Fruit fly (Drosophila melanogaster): ENCODE measurements around the gene CG9672.

The CG9672 gene

dm6 chrX:16736180-16736579 is 29.5 kb upstream of the CG9672 start:
- TF ChIP-seq usp (GFP tag; optimal IDR thresholded peaks at IDR 0.05), result no peak
- no peak for TF ChIP-seq CG8478 (optimal IDR thresholded peaks at IDR 0.05)
- no peak for TF ChIP-seq Dll (optimal IDR thresholded peaks at IDR 0.05)
- TF ChIP-seq EcR (GFP tag; optimal IDR thresholded peaks at IDR 0.05), result no peak
- TF ChIP-seq pan (optimal IDR thresholded peaks at IDR 0.05), result no peak
- TF ChIP-seq psq (optimal IDR thresholded peaks at IDR 0.05), result no peak

DNA sequence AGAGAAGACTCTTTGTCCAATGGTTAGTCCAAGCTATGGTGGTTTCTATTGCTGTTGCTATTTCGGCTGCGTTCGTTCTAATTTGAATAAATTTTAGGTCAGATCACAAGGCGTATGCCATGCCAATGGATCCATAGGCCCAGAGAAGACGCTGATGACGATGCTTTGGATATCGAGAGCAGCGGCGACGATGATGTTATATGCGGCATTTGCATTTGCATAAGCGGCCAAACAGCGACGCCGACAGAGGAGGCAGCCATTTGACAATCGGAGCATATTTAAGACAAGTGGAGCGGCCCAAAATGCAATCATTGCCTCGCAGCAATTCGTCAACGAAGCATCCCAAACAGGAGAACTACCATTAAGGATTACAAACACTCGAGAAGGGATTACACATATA is 28.0 kb upstream of the CG9672 start, which contains the start of gene TwdlY:
TwdlY (plus strand) TSS at position 301 of the 400 bp plus-strand sequence.
- TF ChIP-seq EcR (GFP tag; optimal IDR thresholded peaks at IDR 0.05), result no peak
- no peak for TF ChIP-seq CG8478 (optimal IDR thresholded peaks at IDR 0.05)
- no peak for TF ChIP-seq psq (optimal IDR thresholded peaks at IDR 0.05)
- no peak for TF ChIP-seq usp (GFP tag; optimal IDR thresholded peaks at IDR 0.05)
- no peak for TF ChIP-seq Dll (optimal IDR thresholded peaks at IDR 0.05)
- no peak for TF ChIP-seq pan (optimal IDR thresholded peaks at IDR 0.05)

DNA sequence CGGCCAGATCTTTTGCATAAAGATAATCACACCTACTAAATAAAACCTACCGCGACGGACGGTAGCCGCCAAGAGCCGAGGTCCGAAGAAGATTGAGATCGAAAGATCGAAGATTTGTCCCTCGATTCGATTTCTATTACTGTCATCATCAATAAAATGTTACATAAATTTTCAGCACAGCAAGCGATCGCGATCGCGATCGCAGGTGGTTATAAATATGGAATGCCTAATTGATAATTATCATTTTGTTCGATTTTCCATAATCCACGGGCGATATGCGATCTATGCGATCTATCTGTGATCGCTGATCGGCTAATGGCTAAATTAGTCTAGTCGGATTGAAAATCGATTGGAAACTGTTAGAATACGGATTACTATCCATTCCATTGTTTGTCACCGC is 26.6 kb upstream of the CG9672 start:
- no peak for TF ChIP-seq CG8478 (optimal IDR thresholded peaks at IDR 0.05)
- no peak for TF ChIP-seq usp (GFP tag; optimal IDR thresholded peaks at IDR 0.05)
- no peak for TF ChIP-seq Dll (optimal IDR thresholded peaks at IDR 0.05)
- TF ChIP-seq pan (optimal IDR thresholded peaks at IDR 0.05), result no peak
- no peak for TF ChIP-seq EcR (GFP tag; optimal IDR thresholded peaks at IDR 0.05)
- TF ChIP-seq psq (optimal IDR thresholded peaks at IDR 0.05), result no peak

DNA sequence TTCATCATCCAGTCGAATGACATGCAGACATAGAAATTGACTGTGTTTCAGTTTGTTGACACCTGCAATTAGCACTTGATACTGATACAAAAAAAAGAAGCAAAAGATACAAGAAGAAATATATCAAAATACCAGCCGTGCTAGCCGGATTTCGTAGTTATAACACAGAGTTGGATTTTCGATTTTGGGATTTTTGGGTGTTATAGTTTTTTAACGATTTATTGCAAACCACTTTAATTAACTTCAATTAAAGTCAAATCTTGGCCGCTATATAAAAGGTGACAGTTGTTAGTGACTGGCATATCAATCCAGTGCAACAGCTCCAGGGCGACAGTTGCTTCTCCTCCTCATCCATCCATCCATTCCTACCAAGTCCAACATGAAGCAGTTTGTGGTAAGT is 24.1 kb upstream of the CG9672 start, which contains the start of gene TwdlX:
TwdlX (plus strand) TSS at position 301 of the 400 bp plus-strand sequence.
- TF ChIP-seq EcR (GFP tag; optimal IDR thresholded peaks at IDR 0.05), result no peak
- TF ChIP-seq psq (optimal IDR thresholded peaks at IDR 0.05), result no peak
- TF ChIP-seq usp (GFP tag; optimal IDR thresholded peaks at IDR 0.05), result no peak
- no peak for TF ChIP-seq Dll (optimal IDR thresholded peaks at IDR 0.05)
- no peak for TF ChIP-seq CG8478 (optimal IDR thresholded peaks at IDR 0.05)
- TF ChIP-seq pan (optimal IDR thresholded peaks at IDR 0.05), result no peak

DNA sequence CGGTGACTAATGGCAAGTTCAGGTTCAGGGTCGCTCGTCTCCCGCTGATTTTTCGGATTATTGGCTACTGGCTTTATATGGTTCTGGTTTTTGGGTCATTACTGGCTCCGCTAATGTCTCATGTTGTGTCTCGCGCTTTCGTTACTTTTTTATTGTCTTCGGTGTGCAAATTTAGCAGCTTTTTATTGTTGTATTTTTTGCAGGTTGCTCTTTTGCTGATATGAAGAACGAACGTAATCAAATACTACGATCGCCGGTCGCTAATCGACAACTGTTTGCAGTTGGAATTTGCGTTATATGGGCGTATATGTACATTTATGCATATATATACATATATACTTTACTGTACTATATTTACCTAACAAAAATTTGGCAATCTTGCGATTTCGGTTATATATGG is 17.9 kb upstream of the CG9672 start:
- TF ChIP-seq usp (GFP tag; optimal IDR thresholded peaks at IDR 0.05), result no peak
- no peak for TF ChIP-seq Dll (optimal IDR thresholded peaks at IDR 0.05)

DNA sequence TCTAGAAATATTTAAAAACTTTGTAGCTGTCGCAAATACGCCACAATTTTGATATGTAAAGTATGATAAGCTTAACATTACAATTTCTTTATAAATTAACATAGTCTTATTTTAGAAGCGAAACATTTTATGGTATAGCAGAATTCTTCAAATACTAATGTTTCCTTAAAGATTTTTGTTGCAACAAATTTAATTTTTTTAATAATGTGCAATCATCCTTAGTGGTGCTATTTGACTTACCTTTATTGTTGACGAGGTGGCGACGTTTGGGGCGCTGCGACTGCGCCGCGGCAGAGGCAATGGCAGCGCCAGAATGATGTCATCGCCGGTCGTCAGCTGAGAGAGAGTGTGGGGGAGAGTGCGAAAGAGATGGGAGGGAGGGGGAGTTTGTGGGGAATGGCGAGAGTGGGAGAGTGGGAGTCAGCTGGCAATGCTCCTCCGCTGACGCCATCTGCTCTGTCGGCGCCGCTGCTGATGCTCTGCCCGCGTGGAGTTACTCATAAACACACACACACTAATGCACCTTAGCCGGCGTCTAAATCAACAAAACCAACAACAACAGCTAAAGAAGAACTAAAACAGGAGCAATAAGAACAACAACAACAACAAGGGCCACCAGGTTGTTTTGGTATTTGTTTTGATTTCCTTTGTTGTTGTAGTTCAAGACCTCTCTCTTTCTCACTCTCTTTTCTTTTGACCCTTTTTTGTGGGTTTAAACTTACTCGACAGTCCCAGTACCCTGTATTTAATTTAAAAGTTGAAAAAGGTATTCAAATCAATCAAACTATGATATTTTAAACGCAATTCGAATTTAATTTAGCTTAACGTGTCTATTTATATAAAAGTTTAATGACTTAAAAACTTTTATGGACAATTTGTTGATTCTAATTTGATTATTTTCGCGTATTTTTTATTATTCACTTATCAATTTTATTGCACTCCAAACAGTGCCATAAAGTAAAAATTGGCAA is 16.8 kb upstream of the CG9672 start:
- TF ChIP-seq psq (optimal IDR thresholded peaks at IDR 0.05) (no peak), usp (GFP tag; optimal IDR thresholded peaks at IDR 0.05) (no peak), pan (optimal IDR thresholded peaks at IDR 0.05) (peak; percentile 71), EcR (GFP tag; optimal IDR thresholded peaks at IDR 0.05) (no peak), Dll (optimal IDR thresholded peaks at IDR 0.05) (peak; percentile 84), CG8478 (optimal IDR thresholded peaks at IDR 0.05) (no peak)

DNA sequence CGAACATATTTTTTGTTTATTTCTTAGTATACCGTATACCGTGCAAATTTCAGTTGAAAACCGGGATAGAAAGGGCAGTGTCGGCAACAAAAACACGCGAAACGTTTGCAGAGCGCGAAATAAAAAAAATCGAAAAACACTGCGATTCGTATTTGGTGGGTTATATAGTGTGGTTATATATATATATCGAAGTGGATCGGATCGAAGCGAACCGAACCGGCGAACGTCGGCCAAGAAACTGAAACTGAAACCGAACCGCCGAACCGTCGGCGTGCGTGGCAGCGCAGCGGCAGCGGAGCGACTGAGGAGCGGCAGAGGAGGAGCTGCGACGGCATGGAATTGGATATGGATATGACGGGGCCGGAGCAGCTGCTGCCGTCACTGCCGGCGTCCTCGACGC is 14.5 kb upstream of the CG9672 start, which contains the start of the genes CG32572 and CG34325:
CG32572 (plus strand) TSS at position 16 of the 400 bp plus-strand sequence.
CG34325 (minus strand) TSS at position 244 of the 400 bp plus-strand sequence.
- TF ChIP-seq Dll (optimal IDR thresholded peaks at IDR 0.05) (no peak), pan (optimal IDR thresholded peaks at IDR 0.05) (no peak), CG8478 (optimal IDR thresholded peaks at IDR 0.05) (no peak), psq (optimal IDR thresholded peaks at IDR 0.05) (no peak), EcR (GFP tag; optimal IDR thresholded peaks at IDR 0.05) (no peak), usp (GFP tag; optimal IDR thresholded peaks at IDR 0.05) (no peak)

- no peak for TF ChIP-seq Dll (optimal IDR thresholded peaks at IDR 0.05)
- TF ChIP-seq psq (optimal IDR thresholded peaks at IDR 0.05), result no peak
- TF ChIP-seq CG8478 (optimal IDR thresholded peaks at IDR 0.05), result no peak
- TF ChIP-seq usp (GFP tag; optimal IDR thresholded peaks at IDR 0.05), result no peak
- no peak for TF ChIP-seq EcR (GFP tag; optimal IDR thresholded peaks at IDR 0.05)
- no peak for TF ChIP-seq pan (optimal IDR thresholded peaks at IDR 0.05)
These were observed 11.6 kb upstream of the CG9672 start for dm6 chrX:16718169-16718723.

DNA sequence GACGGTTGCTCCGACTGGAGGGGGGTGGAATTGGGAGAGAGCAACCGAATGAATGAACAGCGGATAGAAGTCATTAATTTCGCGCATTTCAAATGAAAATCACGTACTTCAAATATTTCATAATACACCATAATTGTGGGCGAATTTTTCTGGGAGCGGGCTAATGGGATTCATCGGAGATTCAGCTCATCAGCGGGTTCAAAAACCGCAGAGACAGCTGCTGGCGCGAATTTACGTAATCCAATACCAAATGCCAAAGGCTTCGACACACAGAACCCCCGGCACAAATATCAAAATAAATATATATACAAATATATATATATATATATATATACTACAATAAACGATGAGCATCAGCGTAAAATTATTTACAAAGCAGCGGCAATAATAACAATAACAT is 10.0 kb upstream of the CG9672 start:
- no peak for TF ChIP-seq usp (GFP tag; optimal IDR thresholded peaks at IDR 0.05)
- TF ChIP-seq pan (optimal IDR thresholded peaks at IDR 0.05), result no peak
- TF ChIP-seq EcR (GFP tag; optimal IDR thresholded peaks at IDR 0.05), result no peak
- no peak for TF ChIP-seq CG8478 (optimal IDR thresholded peaks at IDR 0.05)
- TF ChIP-seq Dll (optimal IDR thresholded peaks at IDR 0.05), result no peak
- no peak for TF ChIP-seq psq (optimal IDR thresholded peaks at IDR 0.05)

- no peak for TF ChIP-seq psq (optimal IDR thresholded peaks at IDR 0.05)
- no peak for TF ChIP-seq EcR (GFP tag; optimal IDR thresholded peaks at IDR 0.05)
- TF ChIP-seq pan (optimal IDR thresholded peaks at IDR 0.05), result no peak
- TF ChIP-seq Dll (optimal IDR thresholded peaks at IDR 0.05), result no peak
- TF ChIP-seq usp (GFP tag; optimal IDR thresholded peaks at IDR 0.05), result no peak
- TF ChIP-seq CG8478 (optimal IDR thresholded peaks at IDR 0.05), result no peak
These were observed 4.3 kb upstream of the CG9672 start, which contains the start of gene CG13008 for dm6 chrX:16711003-16711402. TSS of gene CG13008 (plus strand) at chrX:16711303.

DNA sequence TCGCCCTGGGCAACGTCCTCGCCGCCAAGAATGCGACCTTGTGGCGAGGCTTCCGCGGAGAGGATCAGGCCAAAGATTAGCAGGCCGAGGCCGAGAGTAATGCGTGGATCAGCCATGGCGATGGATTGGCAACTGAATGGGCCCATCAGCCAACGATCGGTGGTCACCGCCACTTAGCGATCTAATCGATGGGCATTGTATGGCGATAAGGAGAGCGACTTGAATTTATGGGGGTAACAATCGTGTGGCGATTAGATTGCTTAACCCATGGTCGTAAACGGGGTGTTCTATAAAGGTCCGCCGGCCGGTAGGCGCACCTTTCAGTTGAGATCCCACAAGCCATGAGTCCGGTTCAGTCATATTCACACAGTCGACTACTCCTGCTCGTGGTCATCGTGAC is 2.9 kb downstream of the CG9672 start, which contains the start of the genes CG9673 and CG4653:
CG9673 (minus strand) TSS at position 138 of the 400 bp plus-strand sequence.
CG4653 (plus strand) TSS at position 335 of the 400 bp plus-strand sequence.
- TF ChIP-seq EcR (GFP tag; optimal IDR thresholded peaks at IDR 0.05), result no peak
- TF ChIP-seq psq (optimal IDR thresholded peaks at IDR 0.05), result no peak
- TF ChIP-seq CG8478 (optimal IDR thresholded peaks at IDR 0.05), result no peak
- TF ChIP-seq Dll (optimal IDR thresholded peaks at IDR 0.05), result no peak
- TF ChIP-seq pan (optimal IDR thresholded peaks at IDR 0.05), result no peak
- TF ChIP-seq usp (GFP tag; optimal IDR thresholded peaks at IDR 0.05), result no peak

- TF ChIP-seq CG8478 (optimal IDR thresholded peaks at IDR 0.05), result no peak
- TF ChIP-seq Dll (optimal IDR thresholded peaks at IDR 0.05), result no peak
- TF ChIP-seq pan (optimal IDR thresholded peaks at IDR 0.05), result no peak
- no peak for TF ChIP-seq psq (optimal IDR thresholded peaks at IDR 0.05)
- TF ChIP-seq usp (GFP tag; optimal IDR thresholded peaks at IDR 0.05), result no peak
- no peak for TF ChIP-seq EcR (GFP tag; optimal IDR thresholded peaks at IDR 0.05)
These were observed 4.7 kb downstream of the CG9672 start, which contains the start of gene sphe for dm6 chrX:16701941-16702340. TSS of gene sphe (minus strand) at chrX:16701972.
